Fruit fly (Drosophila melanogaster): ENCODE data around the gene CG33116.

The CG33116 gene

DNA sequence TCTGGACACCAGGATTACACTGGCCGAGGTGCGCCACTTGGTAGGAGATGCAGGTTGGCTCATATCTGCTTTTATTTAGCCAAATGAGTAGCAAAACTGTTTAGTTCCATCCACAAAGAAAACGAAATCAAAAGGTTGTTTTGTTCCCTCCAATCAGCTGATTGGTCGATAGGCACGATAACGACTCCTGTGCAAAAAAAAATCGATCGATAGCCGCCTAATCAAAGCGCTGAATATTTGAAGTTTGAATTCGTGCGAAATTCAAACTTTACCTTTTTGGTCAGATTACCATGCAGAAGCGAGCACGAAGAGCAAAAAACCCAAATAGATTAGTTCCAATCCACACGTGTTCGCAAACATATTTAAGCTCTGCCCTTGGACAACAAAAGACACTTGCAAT, 48.7 kb upstream of the CG33116 start, which contains the start of the genes CG10195 and CG13084 (continued):
- TF ChIP-seq hbn (GFP tag; IDR thresholded peaks at IDR 0.05; ENCODE audit: partially characterized antibody) (peak; percentile 31; the same call in 1 of the 2 replicates), vfl (GFP tag; optimal IDR thresholded peaks at IDR 0.05) (no peak), CG7372 (GFP tag; IDR thresholded peaks at IDR 0.05) (no peak), dati (GFP tag; IDR thresholded peaks at IDR 0.05) (no peak), prd (optimal IDR thresholded peaks at IDR 0.05) (no peak), prd (GFP tag; IDR thresholded peaks at IDR 0.05) (no peak), CG1647 (GFP tag; optimal IDR thresholded peaks at IDR 0.05) (no peak), Pdp1 (GFP tag; optimal IDR thresholded peaks at IDR 0.05) (no peak), CG18262 (tag; optimal IDR thresholded peaks at IDR 0.05) (no peak), CG8765 (GFP tag; IDR thresholded peaks at IDR 0.05) (no peak), CG11456 (GFP tag; IDR thresholded peaks at IDR 0.05) (no peak), HLH4C (GFP tag; IDR thresholded peaks at IDR 0.05; ENCODE audit: partially characterized antibody) (peak; percentile 15; the same call in 1 of the 3 replicates), Dek (tag; optimal IDR thresholded peaks at IDR 0.05) (no peak), CG16815 (GFP tag; optimal IDR thresholded peaks at IDR 0.05) (no peak), gt (GFP tag; IDR thresholded peaks at IDR 0.05) (no peak), CG15514 (GFP tag; optimal IDR thresholded peaks at IDR 0.05) (no peak), lola (GFP tag; optimal IDR thresholded peaks at IDR 0.05) (no peak), CG12769 (tag; optimal IDR thresholded peaks at IDR 0.05) (no peak), ind (GFP tag; optimal IDR thresholded peaks at IDR 0.05) (no peak), CG6654 (GFP tag; optimal IDR thresholded peaks at IDR 0.05) (no peak), Gsc (GFP tag; IDR thresholded peaks at IDR 0.05) (no peak), CG10543 (GFP tag; optimal IDR thresholded peaks at IDR 0.05) (no peak), CG1792 (GFP tag; optimal IDR thresholded peaks at IDR 0.05) (no peak), CG17568 (GFP tag; optimal IDR thresholded peaks at IDR 0.05) (no peak), CG31441 (GFP tag; IDR thresholded peaks at IDR 0.05) (no peak), CG42726 (GFP tag; IDR thresholded peaks at IDR 0.05; ENCODE audit: partially characterized antibody) (no peak), al (GFP tag; IDR thresholded peaks at IDR 0.05) (no peak), pnt (GFP tag; optimal IDR thresholded peaks at IDR 0.05) (no peak), CG10462 (GFP tag; optimal IDR thresholded peaks at IDR 0.05) (no peak), CG11247 (GFP tag; IDR thresholded peaks at IDR 0.05) (no peak), zen2 (GFP tag; IDR thresholded peaks at IDR 0.05; ENCODE audit: partially characterized antibody) (peak; percentile 42; the same call in 1 of the 3 replicates), CG1529 (GFP tag; optimal IDR thresholded peaks at IDR 0.05) (no peak), CG11504 (tag; optimal IDR thresholded peaks at IDR 0.05) (no peak), pzg (GFP tag; optimal IDR thresholded peaks at IDR 0.05) (peak; percentile 15), CG15269 (tag; optimal IDR thresholded peaks at IDR 0.05) (no peak), Asciz (GFP tag; optimal IDR thresholded peaks at IDR 0.05) (no peak), tin (GFP tag; optimal IDR thresholded peaks at IDR 0.05) (no peak), CG9932 (GFP tag; IDR thresholded peaks at IDR 0.05) (no peak), toy (GFP tag; IDR thresholded peaks at IDR 0.05) (no peak), pita (GFP tag; optimal IDR thresholded peaks at IDR 0.05) (no peak), Dref (GFP tag; IDR thresholded peaks at IDR 0.05) (peak; percentile 70), insv (GFP tag; optimal IDR thresholded peaks at IDR 0.05) (no peak), z (GFP tag; IDR thresholded peaks at IDR 0.05) (no peak), gsb (GFP tag; IDR thresholded peaks at IDR 0.05) (no peak), Six4 (GFP tag; optimal IDR thresholded peaks at IDR 0.05) (no peak), CG2202 (tag; optimal IDR thresholded peaks at IDR 0.05) (no peak), Ets65A (GFP tag) (no peak), zf30C (GFP tag; optimal IDR thresholded peaks at IDR 0.05) (no peak), Hey (tag; optimal IDR thresholded peaks at IDR 0.05) (no peak), H15 (GFP tag; IDR thresholded peaks at IDR 0.05) (no peak), Dip3 (GFP tag; optimal IDR thresholded peaks at IDR 0.05) (no peak), CG12659 (GFP tag; optimal IDR thresholded peaks at IDR 0.05) (no peak)
